Worm (Caenorhabditis elegans): ENCODE data around the gene T28B11.1.

DNA sequence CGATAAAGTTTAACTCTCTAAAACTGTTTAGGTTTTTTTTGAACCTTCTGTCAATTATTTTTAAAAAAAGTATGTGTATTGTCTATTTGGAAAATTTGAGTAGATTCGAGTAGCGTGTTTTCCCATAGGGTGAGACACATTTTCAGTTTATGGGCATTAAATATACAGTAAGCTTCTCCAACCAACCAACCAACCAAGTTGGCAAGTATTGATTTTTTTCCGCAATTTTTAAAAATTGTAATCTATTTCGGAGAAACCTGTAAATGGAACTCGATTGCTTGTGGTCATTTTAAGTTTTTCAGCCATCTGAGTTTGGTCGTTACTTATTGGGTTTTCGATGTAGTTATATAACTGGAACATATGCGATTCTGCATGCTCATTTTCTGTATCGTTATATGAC lies 12.8 kb upstream of the T28B11.1 start, which contains the start of gene srj-21:
- no peak for TF ChIP-seq nhr-237 (tag; optimal IDR thresholded peaks at IDR 0.05)
- TF ChIP-seq aly-2 (tag; optimal IDR thresholded peaks at IDR 0.05), result no peak
- no peak for TF ChIP-seq blmp-1 (tag; optimal IDR thresholded peaks at IDR 0.05; ENCODE audit: insufficient read depth)
- TF ChIP-seq lin-11 (tag; optimal IDR thresholded peaks at IDR 0.05), result no peak
- no peak for TF ChIP-seq ama-1 (optimal IDR thresholded peaks at IDR 0.05)
- TF ChIP-seq unc-62 (GFP tag; optimal IDR thresholded peaks at IDR 0.05), result no peak
- TF ChIP-seq nhr-10 (tag; optimal IDR thresholded peaks at IDR 0.05), result no peak
- TF ChIP-seq R02D3.7 (tag; optimal IDR thresholded peaks at IDR 0.05), result no peak
- no peak for TF ChIP-seq nhr-11 (tag; optimal IDR thresholded peaks at IDR 0.05)
- no peak for TF ChIP-seq nhr-77 (tag; optimal IDR thresholded peaks at IDR 0.05)
- no peak for TF ChIP-seq nhr-25 (tag; optimal IDR thresholded peaks at IDR 0.05)
- no peak for TF ChIP-seq unc-55 (GFP tag; optimal IDR thresholded peaks at IDR 0.05)
- no peak for TF ChIP-seq snpc-4 (tag; optimal IDR thresholded peaks at IDR 0.05)
- no peak for TF ChIP-seq skn-1 (tag; optimal IDR thresholded peaks at IDR 0.05)
